Fruit fly (Drosophila melanogaster) whole organism, adult: ENCODE data around the gene tna.

Source experiments
- CG11617 ChIP-seq: fragments of 200-800 bp; sonication (Bioruptor generic); optimal IDR thresholded peaks from 2 replicates; lab custom pipeline; 2017; ENCODE audit warnings: mild to moderate bottlenecking, missing biosample characterization, missing genetic modification reagents, missing genetic modification characterization
- CG12768 ChIP-seq: fragments of 200-800 bp; sonication (Bioruptor generic); optimal IDR thresholded peaks from 2 replicates; lab custom pipeline; 2017; ENCODE audit warnings: missing biosample characterization, missing genetic modification characterization, mild to moderate bottlenecking, moderate library complexity, missing genetic modification reagents
- CG14711 ChIP-seq: fragments of 200-800 bp; sonication (Bioruptor generic); optimal IDR thresholded peaks from 2 replicates; lab custom pipeline; 2018; ENCODE audit warnings: missing biosample characterization, mild to moderate bottlenecking, missing genetic modification characterization, moderate library complexity
- CG1620 ChIP-seq: fragments of 200-800 bp; sonication (Bioruptor generic); optimal IDR thresholded peaks from 2 replicates; lab custom pipeline; 2016; ENCODE audit warnings: missing biosample characterization, missing genetic modification characterization
- CG33017 ChIP-seq: fragments of 200-800 bp; sonication (Bioruptor generic); optimal IDR thresholded peaks from 2 replicates; lab custom pipeline; 2018; ENCODE audit warnings: missing biosample characterization, mild to moderate bottlenecking, missing genetic modification characterization, moderate library complexity
- CG5204 ChIP-seq: fragments of 200-800 bp; sonication (Bioruptor generic); optimal IDR thresholded peaks from 2 replicates; lab custom pipeline; 2016; ENCODE audit warnings: missing biosample characterization, missing genetic modification characterization
- CG7045 ChIP-seq: fragments of 200-800 bp; sonication (Bioruptor generic); optimal IDR thresholded peaks from 2 replicates; lab custom pipeline; 2017; ENCODE audit warnings: missing biosample characterization, mild to moderate bottlenecking, missing genetic modification characterization
- CG7101 ChIP-seq: fragments of 200-800 bp; sonication (Bioruptor generic); optimal IDR thresholded peaks from 2 replicates; lab custom pipeline; 2018; ENCODE audit warnings: missing biosample characterization, mild to moderate bottlenecking, missing genetic modification characterization, moderate library complexity
- Clk ChIP-seq: fragments of 200-800 bp; sonication (Bioruptor generic); optimal IDR thresholded peaks from 2 replicates; lab custom pipeline; 2017; ENCODE audit warnings: missing biosample characterization, missing genetic modification characterization
- Crg-1 ChIP-seq: fragments of 200-800 bp; sonication (Bioruptor generic); optimal IDR thresholded peaks from 2 replicates; lab custom pipeline; 2016; ENCODE audit warnings: missing biosample characterization, missing genetic modification characterization
- Hr96 ChIP-seq: fragments of 200-800 bp; sonication (Bioruptor generic); optimal IDR thresholded peaks from 2 replicates; lab custom pipeline; 2016; ENCODE audit warnings: missing biosample characterization, missing genetic modification characterization
- Mnt ChIP-seq: fragments of 200-800 bp; sonication (Bioruptor generic); optimal IDR thresholded peaks from 2 replicates; lab custom pipeline; 2016; ENCODE audit warnings: missing biosample characterization, mild to moderate bottlenecking, missing genetic modification characterization
- bab1 ChIP-seq: fragments of 200-800 bp; sonication (Bioruptor generic); optimal IDR thresholded peaks from 3 replicates; lab custom pipeline; 2019; ENCODE audit warnings: missing biosample characterization, mild to moderate bottlenecking, missing genetic modification characterization, moderate library complexity
- cic ChIP-seq: fragments of 200-800 bp; sonication (Bioruptor generic); optimal IDR thresholded peaks from 2 replicates; lab custom pipeline; 2017; ENCODE audit warnings: missing biosample characterization, mild to moderate bottlenecking, missing genetic modification characterization, moderate library complexity
- cnc ChIP-seq, 2 experiments: fragments of >200 bp; optimal IDR thresholded peaks; 2 replicates each; lab custom pipeline; 2017
- kay ChIP-seq: fragments of 200-800 bp; sonication (Bioruptor generic); peaks from one replicate; lab custom pipeline; 2016; ENCODE audit warnings: missing biosample characterization, missing genetic modification characterization, borderline replicate concordance
- ovo ChIP-seq: fragments of 200-800 bp; sonication (Bioruptor generic); optimal IDR thresholded peaks from 2 replicates; lab custom pipeline; 2016; ENCODE audit warnings: missing biosample characterization, missing genetic modification characterization
- pad ChIP-seq: fragments of 200-800 bp; sonication (Bioruptor generic); optimal IDR thresholded peaks from 3 replicates; lab custom pipeline; 2017; ENCODE audit warnings: missing biosample characterization, missing genetic modification characterization, mild to moderate bottlenecking, moderate library complexity, missing genetic modification reagents
- tj ChIP-seq: fragments of 200-800 bp; sonication (Bioruptor generic); optimal IDR thresholded peaks from 3 replicates; lab custom pipeline; 2017; ENCODE audit warnings: missing biosample characterization, mild to moderate bottlenecking, missing genetic modification characterization, moderate library complexity
- toe ChIP-seq: fragments of 200-800 bp; sonication (Bioruptor generic); optimal IDR thresholded peaks from 2 replicates; lab custom pipeline; 2016; ENCODE audit warnings: missing biosample characterization, missing genetic modification characterization

The tna gene

DNA sequence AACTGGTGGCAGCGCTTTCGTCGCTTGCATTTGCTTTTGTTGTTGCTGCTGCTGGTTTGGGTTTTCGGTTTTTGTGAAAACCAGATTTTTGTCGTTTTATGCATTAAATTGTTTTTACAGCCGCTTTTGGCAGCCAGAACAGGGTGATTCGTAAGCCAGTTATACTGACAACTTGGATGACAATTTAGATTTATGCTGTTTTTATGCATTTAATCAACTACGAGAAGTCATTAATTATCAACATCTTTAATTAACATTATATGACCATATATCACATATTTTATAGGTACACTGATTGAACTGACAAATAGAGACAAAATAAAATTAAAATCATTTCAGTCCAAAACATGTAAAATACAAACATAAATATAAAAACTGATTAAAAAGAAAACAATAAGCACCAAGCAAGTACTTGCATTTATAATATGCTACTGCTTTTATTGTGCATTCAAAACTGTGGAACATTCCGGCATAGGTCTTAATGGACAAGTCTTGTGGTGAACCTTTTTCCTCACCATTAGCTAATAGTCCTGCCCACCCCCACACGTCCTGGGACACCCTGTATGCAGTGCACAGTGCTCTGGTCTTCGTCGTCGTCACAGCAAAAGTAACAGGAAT, 19.6 kb downstream of the tna start:
- TF ChIP-seq toe (GFP tag; lab: Kevin White, UChicago) (peak; percentile 15), bab1 (GFP tag; lab: Kevin White, UChicago) (no peak), ovo (GFP tag; lab: Kevin White, UChicago) (no peak), CG7045 (GFP tag; lab: Kevin White, UChicago) (peak; percentile 23), Mnt (GFP tag; lab: Kevin White, UChicago) (no peak), cic (GFP tag; lab: Kevin White, UChicago) (no peak), CG33017 (tag; lab: Kevin White, UChicago) (peak; percentile 21), CG1620 (GFP tag; lab: Kevin White, UChicago) (no peak), CG11617 (GFP tag; lab: Kevin White, UChicago) (peak; percentile 2), CG12768 (peak; percentile 29), tj (GFP tag; lab: Kevin White, UChicago) (no peak), Crg-1 (GFP tag; lab: Kevin White, UChicago) (no peak), Clk (no peak), kay (GFP tag; lab: Kevin White, UChicago) (peak; percentile 52), cnc (optimal IDR thresholded peaks at IDR 0.05; lab: Kevin White, UChicago) (no peak), CG5204 (peak; percentile 22), Hr96 (GFP tag; lab: Kevin White, UChicago) (no peak), pad (GFP tag; lab: Kevin White, UChicago) (no peak), CG7101 (no peak), CG14711 (tag; lab: Kevin White, UChicago) (no peak)

DNA sequence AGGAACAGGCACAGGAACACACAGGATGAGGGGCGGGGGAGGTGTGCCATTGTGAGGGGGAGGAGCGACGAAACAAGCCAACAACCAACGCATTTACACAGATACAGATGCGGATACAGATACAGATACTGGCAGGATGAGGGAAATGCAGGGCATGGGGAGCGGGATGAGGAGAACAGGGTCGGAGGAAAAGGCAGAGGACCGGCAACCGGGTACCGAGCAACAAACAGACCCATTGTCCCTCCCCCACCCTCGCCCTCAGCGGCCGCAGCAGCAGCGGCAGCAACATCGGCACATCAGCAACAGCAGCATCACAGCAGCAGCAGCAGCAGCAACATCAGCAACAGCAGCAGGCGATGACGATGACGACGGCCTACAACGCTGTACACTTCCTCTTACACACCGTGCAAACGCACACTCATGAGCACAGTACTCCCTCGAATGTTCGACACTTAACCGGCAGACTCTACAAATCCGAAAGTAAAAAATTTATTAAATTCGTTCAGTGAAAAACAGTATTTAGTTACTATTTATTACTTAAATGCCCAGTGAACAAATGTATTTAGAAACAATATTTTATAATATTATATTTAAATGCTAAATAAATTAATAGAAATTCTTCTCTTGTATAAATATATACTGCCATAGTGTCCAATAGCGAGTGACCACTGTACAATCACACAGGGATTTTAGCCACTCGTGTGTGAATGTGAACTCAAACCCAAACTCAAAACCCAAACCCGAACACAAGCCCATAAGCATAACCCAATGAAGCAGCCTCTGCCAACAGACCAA, 20.3 kb downstream of the tna start:
- TF ChIP-seq Crg-1 (GFP tag; lab: Kevin White, UChicago) (no peak), kay (GFP tag; lab: Kevin White, UChicago) (no peak), ovo (GFP tag; lab: Kevin White, UChicago) (no peak), CG12768 (peak; percentile 54), CG5204 (no peak), CG7101 (peak; percentile 61), CG1620 (GFP tag; lab: Kevin White, UChicago) (no peak), bab1 (GFP tag; lab: Kevin White, UChicago) (no peak), cnc (optimal IDR thresholded peaks at IDR 0.05; lab: Kevin White, UChicago) (no peak), CG7045 (GFP tag; lab: Kevin White, UChicago) (peak; percentile 60), CG14711 (tag; lab: Kevin White, UChicago) (peak; percentile 9), CG33017 (tag; lab: Kevin White, UChicago) (peak; percentile 52), Clk (peak; percentile 35), Hr96 (GFP tag; lab: Kevin White, UChicago) (no peak), pad (GFP tag; lab: Kevin White, UChicago) (peak; percentile 19), CG11617 (GFP tag; lab: Kevin White, UChicago) (peak; percentile 8), tj (GFP tag; lab: Kevin White, UChicago) (no peak), Mnt (GFP tag; lab: Kevin White, UChicago) (no peak), toe (GFP tag; lab: Kevin White, UChicago) (no peak), cic (GFP tag; lab: Kevin White, UChicago) (no peak)

DNA sequence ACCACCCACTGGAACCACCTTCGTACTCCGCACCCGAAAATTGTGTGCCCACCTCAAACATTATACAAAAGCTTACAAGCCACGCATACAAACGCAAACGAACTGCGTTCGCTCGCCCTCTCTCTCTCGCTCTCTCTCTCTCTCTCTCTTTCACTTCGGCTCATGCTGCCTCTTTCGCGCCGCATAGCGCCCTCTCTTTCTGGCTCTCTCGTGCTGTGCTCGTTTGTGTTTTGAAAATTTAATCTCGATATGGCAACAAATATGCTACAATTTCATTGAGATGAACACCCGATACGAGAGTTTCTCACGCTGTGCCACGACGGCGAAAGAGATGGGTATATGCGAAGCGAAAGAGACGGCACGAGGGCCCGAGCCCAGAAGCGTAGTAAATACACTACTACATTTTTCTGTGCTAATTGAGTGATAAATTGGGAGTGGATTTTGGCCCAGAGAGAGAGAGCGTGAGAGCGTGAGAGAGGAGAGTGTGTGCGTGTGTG, 21.3 kb downstream of the tna start:
- TF ChIP-seq Hr96 (GFP tag; lab: Kevin White, UChicago) (peak; percentile 28), CG7045 (GFP tag; lab: Kevin White, UChicago) (no peak), cnc (optimal IDR thresholded peaks at IDR 0.05; lab: Kevin White, UChicago) (no peak), Clk (no peak), CG11617 (GFP tag; lab: Kevin White, UChicago) (no peak), pad (GFP tag; lab: Kevin White, UChicago) (peak; percentile 78), CG14711 (tag; lab: Kevin White, UChicago) (no peak), tj (GFP tag; lab: Kevin White, UChicago) (peak; percentile 37), CG7101 (no peak), CG33017 (tag; lab: Kevin White, UChicago) (peak; percentile 1), Crg-1 (GFP tag; lab: Kevin White, UChicago) (no peak), CG1620 (GFP tag; lab: Kevin White, UChicago) (no peak), Mnt (GFP tag; lab: Kevin White, UChicago) (peak; percentile 19), bab1 (GFP tag; lab: Kevin White, UChicago) (no peak), toe (GFP tag; lab: Kevin White, UChicago) (peak; percentile 13), kay (GFP tag; lab: Kevin White, UChicago) (no peak), ovo (GFP tag; lab: Kevin White, UChicago) (no peak), cic (GFP tag; lab: Kevin White, UChicago) (peak; percentile 57), CG12768 (peak; percentile 61), CG5204 (no peak)

DNA sequence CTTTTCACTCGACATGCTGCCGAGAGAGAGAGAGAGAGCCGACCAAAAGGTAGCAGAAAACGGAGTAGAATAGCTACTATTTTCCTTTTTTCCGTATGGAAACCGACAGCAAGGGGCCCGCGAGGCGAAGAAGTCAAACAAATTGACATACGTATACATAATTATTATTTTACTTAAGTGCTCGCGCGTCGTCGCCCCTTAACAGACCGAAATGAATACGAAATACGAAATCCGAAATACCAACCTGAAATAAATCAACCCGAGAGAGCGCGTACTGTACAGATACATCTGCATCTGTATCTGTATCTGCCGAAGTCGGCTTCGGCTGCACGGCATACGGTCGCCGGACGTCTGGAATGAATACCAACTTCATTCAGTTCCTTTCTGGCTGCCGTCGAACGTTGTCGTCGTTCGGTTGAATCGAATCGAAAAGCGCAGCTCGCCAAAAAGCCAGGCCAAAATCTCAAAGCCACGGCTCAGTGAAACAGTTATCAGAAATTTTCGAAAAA, 22.2 kb downstream of the tna start:
- TF ChIP-seq Crg-1 (GFP tag; lab: Kevin White, UChicago) (no peak), CG5204 (no peak), Mnt (GFP tag; lab: Kevin White, UChicago) (peak; percentile 51), CG14711 (tag; lab: Kevin White, UChicago) (peak; percentile 20), pad (GFP tag; lab: Kevin White, UChicago) (peak; percentile 82), CG11617 (GFP tag; lab: Kevin White, UChicago) (no peak), CG7045 (GFP tag; lab: Kevin White, UChicago) (no peak), kay (GFP tag; lab: Kevin White, UChicago) (peak; percentile 69), tj (GFP tag; lab: Kevin White, UChicago) (peak; percentile 11), cic (GFP tag; lab: Kevin White, UChicago) (peak; percentile 73), CG33017 (tag; lab: Kevin White, UChicago) (peak; percentile 55), Hr96 (GFP tag; lab: Kevin White, UChicago) (peak; percentile 54), CG12768 (peak; percentile 64), CG1620 (GFP tag; lab: Kevin White, UChicago) (no peak), CG7101 (peak; percentile 39), toe (GFP tag; lab: Kevin White, UChicago) (peak; percentile 5)
